Worm (Caenorhabditis elegans): ENCODE measurements around the gene mltn-6.

Gene mltn-6

DNA sequence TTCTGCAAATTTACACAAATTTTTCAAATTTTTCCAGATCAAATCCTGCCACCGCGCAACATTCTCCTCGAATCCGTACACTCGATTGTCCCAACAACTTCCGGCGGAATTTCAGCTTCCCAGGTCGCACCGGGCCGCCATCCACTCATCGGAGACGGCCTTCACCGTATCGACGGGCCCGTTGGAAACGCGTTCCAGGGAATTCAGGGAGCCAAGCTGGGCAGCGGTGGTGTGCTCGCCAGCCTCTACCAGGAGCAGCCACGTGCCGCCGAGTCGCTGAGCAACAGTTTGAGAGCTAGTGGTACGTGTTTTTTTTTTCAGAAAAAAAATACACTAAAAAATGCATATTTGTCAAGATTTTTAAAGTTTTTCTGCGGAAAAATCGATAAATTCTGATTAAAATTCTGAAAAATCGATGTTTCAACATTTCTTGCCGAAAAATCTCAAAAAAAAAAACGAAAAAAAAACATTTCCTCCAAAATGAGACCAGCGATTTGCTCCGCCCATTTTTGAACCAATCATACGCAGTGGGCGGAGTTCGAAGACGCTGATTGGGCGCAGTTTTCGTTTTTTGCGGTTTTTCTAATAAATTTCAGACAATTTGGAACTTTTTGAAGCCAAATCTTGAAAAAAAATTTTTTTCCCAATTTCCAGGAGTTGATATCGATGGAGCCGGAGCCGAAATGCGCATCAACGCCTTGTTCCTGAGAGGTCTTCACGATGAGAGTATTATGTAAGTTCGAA, 7.6 kb upstream of the mltn-6 start:
- peak; percentile 93 for TF ChIP-seq nfya-1 (tag; optimal IDR thresholded peaks at IDR 0.05; ENCODE audit: insufficient read depth)
- TF ChIP-seq unc-62 (GFP tag; optimal IDR thresholded peaks at IDR 0.05) = no peak

DNA sequence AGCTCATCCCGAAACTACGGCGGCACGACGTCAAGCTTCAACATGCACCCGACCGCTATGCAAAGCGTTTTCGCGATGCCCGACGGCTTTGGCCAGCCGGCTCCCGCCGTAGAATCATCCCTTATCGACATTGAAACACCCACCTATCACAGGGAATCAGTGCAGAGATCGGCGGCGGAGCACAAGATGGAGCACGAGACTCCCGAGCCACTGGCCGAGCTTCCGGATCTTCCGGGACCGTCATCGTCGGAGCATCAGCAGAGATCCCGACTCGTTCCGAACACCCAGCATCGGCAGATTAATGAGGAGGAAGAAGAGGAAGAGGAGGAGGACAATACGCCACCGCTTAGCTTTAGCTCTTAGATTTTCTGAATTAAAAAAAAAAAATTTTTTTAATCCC, 6.3 kb upstream of the mltn-6 start:
- TF ChIP-seq nfya-1 (tag; optimal IDR thresholded peaks at IDR 0.05; ENCODE audit: insufficient read depth) (no peak), fkh-10 (GFP tag; optimal IDR thresholded peaks at IDR 0.05) (no peak), nhr-67 (tag; optimal IDR thresholded peaks at IDR 0.05) (no peak), elt-2 (tag; optimal IDR thresholded peaks at IDR 0.05) (no peak), fos-1 (tag; optimal IDR thresholded peaks at IDR 0.05) (no peak), tbx-2 (tag; optimal IDR thresholded peaks at IDR 0.05) (no peak), ceh-16 (tag; optimal IDR thresholded peaks at IDR 0.05) (no peak), lin-15B (tag; optimal IDR thresholded peaks at IDR 0.05) (no peak), daf-12 (tag; optimal IDR thresholded peaks at IDR 0.05) (no peak), ztf-11 (tag; optimal IDR thresholded peaks at IDR 0.05) (no peak), hmg-11 (tag; optimal IDR thresholded peaks at IDR 0.05) (no peak), lin-39 (tag; optimal IDR thresholded peaks at IDR 0.05) (no peak), unc-62 (GFP tag; optimal IDR thresholded peaks at IDR 0.05) (no peak)

DNA sequence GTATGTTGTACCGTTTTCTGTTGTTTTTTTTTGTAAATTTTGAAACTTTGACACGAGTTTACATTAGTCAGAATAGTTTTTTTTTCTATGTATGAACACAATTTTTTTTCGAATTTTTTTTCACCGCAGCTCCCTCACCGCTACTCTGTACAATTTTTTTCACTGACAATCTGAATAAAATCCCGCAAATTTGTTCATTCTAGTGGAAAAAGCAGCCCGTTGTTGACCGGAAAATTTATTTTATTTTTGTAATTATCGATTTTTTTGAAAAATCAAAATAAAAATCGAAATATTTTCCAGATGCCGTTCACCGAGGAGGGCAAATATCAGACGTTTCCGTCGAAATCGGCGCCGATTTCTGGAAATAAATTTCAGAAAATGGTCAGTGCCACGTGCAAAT, 5.3 kb upstream of the mltn-6 start, which contains the start of gene T22H9.1:
Gene T22H9.1, plus strand, starts transcription at position 301 of the 400 bp plus-strand sequence.
- TF ChIP-seq tbx-2 (tag; optimal IDR thresholded peaks at IDR 0.05) (no peak), ama-1 (optimal IDR thresholded peaks at IDR 0.05) (peak; percentile 1)

DNA sequence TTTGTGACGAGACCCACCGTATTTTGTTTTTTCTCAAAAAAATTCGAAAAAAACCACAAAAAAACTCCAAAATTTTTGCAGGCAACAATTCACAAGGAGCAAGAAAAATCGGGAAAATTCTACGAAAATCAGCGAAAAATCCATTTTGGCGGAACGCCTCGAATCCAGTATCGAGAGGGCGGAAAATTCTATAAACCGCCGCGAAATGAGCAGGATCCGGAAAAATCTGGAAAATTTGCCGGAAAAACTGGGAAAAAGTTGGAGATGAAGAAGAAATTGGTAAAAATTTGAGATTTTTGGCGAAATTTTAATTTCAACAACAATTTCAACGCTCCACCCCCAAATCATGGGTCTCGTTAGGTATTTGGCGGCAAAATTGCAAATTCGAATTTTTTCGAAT, 4.7 kb upstream of the mltn-6 start:
- TF ChIP-seq hmg-11 (tag; optimal IDR thresholded peaks at IDR 0.05) (no peak), elt-2 (tag; optimal IDR thresholded peaks at IDR 0.05) (no peak), ceh-16 (tag; optimal IDR thresholded peaks at IDR 0.05) (no peak), egl-5 (tag; optimal IDR thresholded peaks at IDR 0.05) (no peak), lsy-12 (tag; optimal IDR thresholded peaks at IDR 0.05) (no peak), tbx-2 (tag; optimal IDR thresholded peaks at IDR 0.05) (no peak), daf-12 (tag; optimal IDR thresholded peaks at IDR 0.05) (no peak), lin-15B (tag; optimal IDR thresholded peaks at IDR 0.05) (no peak), nhr-67 (tag; optimal IDR thresholded peaks at IDR 0.05) (no peak), nhr-28 (tag; optimal IDR thresholded peaks at IDR 0.05) (no peak), nhr-25 (tag; optimal IDR thresholded peaks at IDR 0.05) (no peak), ceh-28 (tag; optimal IDR thresholded peaks at IDR 0.05) (no peak), ama-1 (optimal IDR thresholded peaks at IDR 0.05) (no peak), egl-27 (tag; optimal IDR thresholded peaks at IDR 0.05) (no peak), zag-1 (tag; optimal IDR thresholded peaks at IDR 0.05) (no peak), mdl-1 (tag; optimal IDR thresholded peaks at IDR 0.05) (no peak), nhr-77 (tag; optimal IDR thresholded peaks at IDR 0.05) (no peak)

DNA sequence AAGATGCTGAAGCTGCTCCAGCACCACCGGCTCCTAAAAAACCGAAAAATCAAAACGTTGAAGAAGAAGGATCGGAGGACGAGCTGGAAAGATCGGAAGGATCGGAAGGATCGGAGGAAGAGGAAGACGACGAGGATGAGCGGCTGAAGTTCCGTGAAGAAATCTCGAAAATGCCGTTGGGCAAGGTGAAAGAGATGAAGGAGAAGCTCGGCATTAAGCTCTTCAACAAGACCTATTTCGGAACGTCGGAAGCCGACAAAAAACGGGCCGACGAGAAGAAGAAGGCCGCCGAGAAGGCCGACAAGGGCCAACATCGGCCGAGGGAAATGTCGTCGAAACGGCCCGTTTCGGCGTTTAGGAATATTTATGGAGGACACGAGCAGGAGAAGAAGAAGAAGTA, 3.5 kb upstream of the mltn-6 start:
- no peak for TF ChIP-seq nhr-77 (tag; optimal IDR thresholded peaks at IDR 0.05)
- TF ChIP-seq elt-1 (tag; optimal IDR thresholded peaks at IDR 0.05) = no peak
- no peak for TF ChIP-seq unc-39 (tag; optimal IDR thresholded peaks at IDR 0.05)
- no peak for TF ChIP-seq lsy-12 (tag; optimal IDR thresholded peaks at IDR 0.05)
- no peak for TF ChIP-seq R02D3.7 (tag; optimal IDR thresholded peaks at IDR 0.05)
- no peak for TF ChIP-seq lin-39 (tag; optimal IDR thresholded peaks at IDR 0.05)
- no peak for TF ChIP-seq daf-12 (tag; optimal IDR thresholded peaks at IDR 0.05)
- no peak for TF ChIP-seq egl-5 (tag; optimal IDR thresholded peaks at IDR 0.05)
- TF ChIP-seq mml-1 (tag; optimal IDR thresholded peaks at IDR 0.05) = no peak
- no peak for TF ChIP-seq nhr-11 (tag; optimal IDR thresholded peaks at IDR 0.05)
- no peak for TF ChIP-seq nfya-1 (tag; optimal IDR thresholded peaks at IDR 0.05; ENCODE audit: insufficient read depth)
- TF ChIP-seq nhr-25 (tag; optimal IDR thresholded peaks at IDR 0.05) = no peak
- TF ChIP-seq nhr-28 (tag; optimal IDR thresholded peaks at IDR 0.05) = no peak
- no peak for TF ChIP-seq lin-15B (tag; optimal IDR thresholded peaks at IDR 0.05)
- no peak for TF ChIP-seq unc-62 (GFP tag; optimal IDR thresholded peaks at IDR 0.05)
- TF ChIP-seq jun-1 (tag; optimal IDR thresholded peaks at IDR 0.05) = no peak
- no peak for TF ChIP-seq egl-27 (tag; optimal IDR thresholded peaks at IDR 0.05)
- no peak for TF ChIP-seq sea-2 (GFP tag; optimal IDR thresholded peaks at IDR 0.05)

DNA sequence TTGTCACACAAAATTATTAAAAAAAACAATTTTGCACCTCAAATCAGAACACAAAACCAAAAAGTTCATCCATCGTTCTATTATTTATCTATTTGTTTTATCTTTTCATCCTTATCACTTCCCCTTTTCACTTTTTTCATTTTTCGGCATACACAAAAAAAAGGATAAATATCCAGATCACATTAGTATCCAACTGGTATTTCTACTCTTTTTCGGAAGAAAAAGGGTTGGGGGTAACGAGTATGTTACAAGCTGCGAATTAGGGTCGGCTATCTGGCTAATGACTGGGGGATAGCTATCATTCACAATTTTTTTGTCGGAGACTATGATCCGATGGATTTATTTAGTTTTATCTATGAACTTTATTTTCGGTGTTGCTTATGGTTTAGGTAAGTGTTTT, 5.3 kb downstream of the mltn-6 start, which contains the start of gene mltn-7:
Gene mltn-7, plus strand, starts transcription at position 301 of the 400 bp plus-strand sequence.
- TF ChIP-seq aly-2 (tag; optimal IDR thresholded peaks at IDR 0.05) (no peak), mml-1 (tag; optimal IDR thresholded peaks at IDR 0.05) (no peak), tbx-2 (tag; optimal IDR thresholded peaks at IDR 0.05) (no peak), lin-15B (tag; optimal IDR thresholded peaks at IDR 0.05) (no peak), ztf-11 (tag; optimal IDR thresholded peaks at IDR 0.05) (no peak), nhr-77 (tag; optimal IDR thresholded peaks at IDR 0.05) (no peak), unc-39 (tag; optimal IDR thresholded peaks at IDR 0.05) (no peak), mdl-1 (tag; optimal IDR thresholded peaks at IDR 0.05) (no peak), ama-1 (optimal IDR thresholded peaks at IDR 0.05) (no peak), nhr-43 (tag; optimal IDR thresholded peaks at IDR 0.05; ENCODE audit: poor library complexity, severe bottlenecking) (no peak), sea-2 (GFP tag; optimal IDR thresholded peaks at IDR 0.05) (no peak), ceh-9 (tag; optimal IDR thresholded peaks at IDR 0.05) (no peak), nhr-76 (tag; optimal IDR thresholded peaks at IDR 0.05) (no peak), elt-3 (tag; optimal IDR thresholded peaks at IDR 0.05) (no peak), hmg-11 (tag; optimal IDR thresholded peaks at IDR 0.05) (no peak), nfya-1 (tag; optimal IDR thresholded peaks at IDR 0.05; ENCODE audit: insufficient read depth) (no peak), skn-1 (tag; optimal IDR thresholded peaks at IDR 0.05) (no peak)
